Fruit fly (Drosophila melanogaster) whole organism, embryonic: ENCODE results near the gene CG7483.

Experiments used
- CG13624 ChIP-seq: fragments of 200-800 bp; sonication (Bioruptor generic); optimal IDR thresholded peaks from 2 replicates; lab custom pipeline; 2016; ENCODE audit warnings: missing biosample characterization, missing genetic modification characterization
- CG14441 ChIP-seq: fragments of 200-800 bp; sonication (Bioruptor generic); IDR thresholded peaks from 2 replicates; pipeline ENCODE4 v1.3.6; 2022; ENCODE audit warnings: missing biosample characterization, missing genetic modification characterization
- CG15514 ChIP-seq: fragments of 200-800 bp; sonication (Bioruptor generic); optimal IDR thresholded peaks from 3 replicates; lab custom pipeline; 2017; ENCODE audit warnings: missing biosample characterization, missing genetic modification characterization, mild to moderate bottlenecking, moderate library complexity, missing genetic modification reagents
- CG17802 ChIP-seq: fragments of 200-800 bp; sonication (Bioruptor generic); optimal IDR thresholded peaks from 2 replicates; lab custom pipeline; 2018; ENCODE audit warnings: missing biosample characterization, mild to moderate bottlenecking, missing genetic modification characterization, moderate library complexity
- CG2120 ChIP-seq: fragments of 200-800 bp; sonication (Bioruptor generic); optimal IDR thresholded peaks from 3 replicates; lab custom pipeline; 2016; ENCODE audit warnings: missing biosample characterization, missing genetic modification characterization
- CG2202 ChIP-seq: fragments of 200-800 bp; sonication (Bioruptor generic); optimal IDR thresholded peaks from 2 replicates; lab custom pipeline; 2018; ENCODE audit warnings: missing biosample characterization, mild to moderate bottlenecking, missing genetic modification characterization
- CG2712 ChIP-seq: fragments of 200-800 bp; optimal IDR thresholded peaks from 3 replicates; lab custom pipeline; 2019; ENCODE audit warnings: missing biosample characterization, mild to moderate bottlenecking, missing genetic modification characterization, moderate library complexity
- CG30403 ChIP-seq: fragments of 200-800 bp; sonication (Bioruptor generic); optimal IDR thresholded peaks from 3 replicates; lab custom pipeline; 2016; ENCODE audit warnings: missing biosample characterization, missing genetic modification characterization
- CG31224 ChIP-seq: fragments of 200-800 bp; sonication (Bioruptor generic); IDR thresholded peaks from 2 replicates; pipeline ENCODE4 v1.3.6; 2022; ENCODE audit warnings: missing biosample characterization, missing genetic modification characterization
- CG3163 ChIP-seq: fragments of 200-800 bp; sonication (Bioruptor generic); optimal IDR thresholded peaks from 3 replicates; lab custom pipeline; 2016; ENCODE audit warnings: missing biosample characterization, missing genetic modification characterization
- CG7928 ChIP-seq: fragments of 200-800 bp; sonication (Bioruptor generic); optimal IDR thresholded peaks from 2 replicates; lab custom pipeline; 2017; ENCODE audit warnings: missing biosample characterization, mild to moderate bottlenecking, missing genetic modification characterization
- CG8290 ChIP-seq, 3 experiments: fragments of 200-800 bp; sonication (Bioruptor generic); optimal IDR thresholded peaks; 2 replicates each; lab custom pipeline; 2016 to 2019; ENCODE audit warnings: missing biosample characterization in 3 of 3, missing genetic modification characterization in 3 of 3, mild to moderate bottlenecking in 2 of 3, moderate library complexity in 1 of 3
- CG9609 ChIP-seq: fragments of 200-800 bp; sonication (Bioruptor generic); optimal IDR thresholded peaks from 3 replicates; lab custom pipeline; 2016; ENCODE audit warnings: missing biosample characterization, missing genetic modification characterization
- CG9932 ChIP-seq: fragments of 200-800 bp; sonication (Bioruptor generic); IDR thresholded peaks from 2 replicates; pipeline ENCODE4 v1.3.6; 2022; ENCODE audit warnings: missing biosample characterization, missing genetic modification characterization
- CrebB ChIP-seq: fragments of 200-800 bp; sonication (Bioruptor generic); optimal IDR thresholded peaks from 3 replicates; lab custom pipeline; 2018; ENCODE audit warnings: missing biosample characterization, mild to moderate bottlenecking, missing genetic modification characterization
- ERR ChIP-seq: fragments of 200-800 bp; sonication (Bioruptor generic); optimal IDR thresholded peaks from 2 replicates; lab custom pipeline; 2016; ENCODE audit warnings: missing biosample characterization, missing genetic modification characterization
- Fer2 ChIP-seq: fragments of 200-800 bp; sonication (Bioruptor generic); optimal IDR thresholded peaks from 2 replicates; lab custom pipeline; 2018; ENCODE audit warnings: missing biosample characterization, mild to moderate bottlenecking, missing genetic modification characterization, moderate library complexity
- HmgD ChIP-seq: fragments of 200-800 bp; sonication (Bioruptor generic); optimal IDR thresholded peaks from 3 replicates; lab custom pipeline; 2016; ENCODE audit warnings: missing biosample characterization, missing genetic modification characterization
- Kr ChIP-seq: fragments of 200-800 bp; sonication (Bioruptor generic); optimal IDR thresholded peaks from 2 replicates; lab custom pipeline; 2017; ENCODE audit warnings: missing biosample characterization, mild to moderate bottlenecking, missing genetic modification characterization
- Lpt ChIP-seq: fragments of >200 bp; optimal IDR thresholded peaks from 2 replicates; lab custom pipeline; 2018; ENCODE audit warnings: missing biosample characterization, missing genetic modification characterization
- MESR4 ChIP-seq: fragments of 200-800 bp; sonication (Bioruptor generic); optimal IDR thresholded peaks from 2 replicates; lab custom pipeline; 2018; ENCODE audit warnings: missing biosample characterization, mild to moderate bottlenecking, missing genetic modification characterization, moderate library complexity
- Mad ChIP-seq: fragments of 200-800 bp; sonication (Bioruptor generic); optimal IDR thresholded peaks from 2 replicates; lab custom pipeline; 2016; ENCODE audit warnings: missing biosample characterization, missing genetic modification characterization
- Taf1 ChIP-seq: fragments of 200-800 bp; sonication (Bioruptor generic); IDR thresholded peaks from 2 replicates; pipeline ENCODE4 v1.3.6; 2022; ENCODE audit warnings: missing biosample characterization, missing genetic modification characterization
- Trl ChIP-seq, 3 experiments: fragments of >200 bp in 2 of 3; fragments of 200-800 bp in 1 of 3; sonication (Bioruptor generic) in 1 of 3; optimal IDR thresholded peaks; 2 replicates in 1 of 3; 3 replicates in 2 of 3; lab custom pipeline; 2016 to 2017; ENCODE audit warnings: missing biosample characterization in 1 of 3, missing genetic modification characterization in 1 of 3
- YL-1 ChIP-seq: fragments of 200-800 bp; sonication (Bioruptor generic); optimal IDR thresholded peaks from 3 replicates; lab custom pipeline; 2017; ENCODE audit warnings: missing biosample characterization, mild to moderate bottlenecking, missing genetic modification characterization
- amos ChIP-seq: fragments of 200-800 bp; sonication (Bioruptor generic); IDR thresholded peaks from 2 replicates; pipeline ENCODE4 v1.3.6; 2022; ENCODE audit warnings: missing biosample characterization, missing genetic modification characterization; ENCODE audit not compliant: partially characterized antibody
- ap ChIP-seq: fragments of 200-800 bp; sonication (Bioruptor generic); IDR thresholded peaks from 2 replicates; pipeline ENCODE4 v1.3.6; 2022; ENCODE audit warnings: missing biosample characterization, missing genetic modification characterization
- ase ChIP-seq: fragments of 200-800 bp; sonication (Bioruptor generic); IDR thresholded peaks from 3 replicates; pipeline ENCODE4 v1.3.6; 2022; ENCODE audit warnings: missing biosample characterization, missing genetic modification characterization
- bab2 ChIP-seq: fragments of 200-800 bp; sonication (Bioruptor generic); optimal IDR thresholded peaks from 2 replicates; lab custom pipeline; 2016; ENCODE audit warnings: missing biosample characterization, missing genetic modification characterization
- bbx ChIP-seq: fragments of 200-800 bp; sonication (Bioruptor generic); IDR thresholded peaks from 2 replicates; pipeline ENCODE4 v1.3.6; 2022; ENCODE audit warnings: missing biosample characterization, missing genetic modification characterization; ENCODE audit not compliant: partially characterized antibody
- bcd ChIP-seq: fragments of 200-800 bp; sonication (Bioruptor generic); optimal IDR thresholded peaks from 2 replicates; lab custom pipeline; 2017; ENCODE audit warnings: missing biosample characterization, mild to moderate bottlenecking, missing genetic modification characterization
- crp ChIP-seq, 2 experiments: fragments of 200-800 bp; sonication (Bioruptor generic); optimal IDR thresholded peaks; 2 replicates in 1 of 2; 3 replicates in 1 of 2; lab custom pipeline; 2017; ENCODE audit warnings: missing biosample characterization in 2 of 2, missing genetic modification characterization in 2 of 2, mild to moderate bottlenecking in 1 of 2, moderate library complexity in 1 of 2
- danr ChIP-seq: fragments of 200-800 bp; sonication (Bioruptor generic); IDR thresholded peaks from 2 replicates; pipeline ENCODE4 v1.3.6; 2022; ENCODE audit warnings: missing biosample characterization, missing genetic modification characterization
- disco-r ChIP-seq: fragments of 200-800 bp; sonication (Bioruptor generic); optimal IDR thresholded peaks from 2 replicates; lab custom pipeline; 2016; ENCODE audit warnings: missing biosample characterization, missing genetic modification characterization
- dmrt99B ChIP-seq: fragments of 200-800 bp; sonication (Bioruptor generic); optimal IDR thresholded peaks from 2 replicates; lab custom pipeline; 2018; ENCODE audit warnings: missing biosample characterization, mild to moderate bottlenecking, missing genetic modification characterization, moderate library complexity
- dpn ChIP-seq, 2 experiments: fragments of 200-800 bp; sonication (Bioruptor generic); optimal IDR thresholded peaks; 3 replicates each; lab custom pipeline; 2016; ENCODE audit warnings: missing biosample characterization in 2 of 2, missing genetic modification characterization in 2 of 2
- dysf ChIP-seq: fragments of 200-800 bp; sonication (Bioruptor generic); IDR thresholded peaks from 3 replicates; pipeline ENCODE4 v1.3.6; 2022; ENCODE audit warnings: missing biosample characterization, missing genetic modification characterization
- ems ChIP-seq: fragments of 200-800 bp; sonication (Bioruptor generic); optimal IDR thresholded peaks from 3 replicates; lab custom pipeline; 2016; ENCODE audit warnings: missing biosample characterization, missing genetic modification characterization
- gfzf ChIP-seq: fragments of 200-800 bp; sonication (Bioruptor generic); optimal IDR thresholded peaks from 2 replicates; lab custom pipeline; 2016; ENCODE audit warnings: missing biosample characterization, mild to moderate bottlenecking, missing genetic modification characterization, moderate library complexity
- lov ChIP-seq, 2 experiments: fragments of 200-800 bp in 1 of 2; fragments of >200 bp in 1 of 2; sonication (Bioruptor generic) in 1 of 2; IDR thresholded peaks in 1 of 2; optimal IDR thresholded peaks in 1 of 2; 2 replicates in 1 of 2; 3 replicates in 1 of 2; pipeline versions ENCODE4 v1.3.6 to Lab custom; 2017 to 2022; ENCODE audit warnings: missing biosample characterization in 1 of 2, missing genetic modification characterization in 1 of 2
- pnt ChIP-seq: fragments of 200-800 bp; sonication (Bioruptor generic); optimal IDR thresholded peaks from 3 replicates; lab custom pipeline; 2016; ENCODE audit warnings: missing biosample characterization, missing genetic modification characterization
- pum ChIP-seq: fragments of 200-800 bp; sonication (Bioruptor generic); optimal IDR thresholded peaks from 2 replicates; lab custom pipeline; 2016; ENCODE audit warnings: missing biosample characterization, missing genetic modification characterization
- ranshi ChIP-seq: fragments of 200-800 bp; sonication (Bioruptor generic); IDR thresholded peaks from 2 replicates; pipeline ENCODE4 v1.3.6; 2022; ENCODE audit warnings: missing biosample characterization, missing genetic modification characterization
- repo ChIP-seq: fragments of 200-800 bp; sonication (Bioruptor generic); optimal IDR thresholded peaks from 2 replicates; lab custom pipeline; 2016; ENCODE audit warnings: missing biosample characterization, missing genetic modification characterization
- slp2 ChIP-seq: fragments of 200-800 bp; sonication (Bioruptor generic); optimal IDR thresholded peaks from 2 replicates; lab custom pipeline; 2016; ENCODE audit warnings: missing biosample characterization, missing genetic modification characterization
- sug ChIP-seq: fragments of 200-800 bp; optimal IDR thresholded peaks from 2 replicates; lab custom pipeline; 2019; ENCODE audit warnings: missing biosample characterization, mild to moderate bottlenecking, missing genetic modification characterization, moderate library complexity
- trem ChIP-seq: fragments of 200-800 bp; optimal IDR thresholded peaks from 3 replicates; lab custom pipeline; 2019; ENCODE audit warnings: missing biosample characterization, mild to moderate bottlenecking, missing genetic modification characterization, moderate library complexity
- zfh2 ChIP-seq: fragments of 200-800 bp; sonication (Bioruptor generic); optimal IDR thresholded peaks from 2 replicates; lab custom pipeline; 2016; ENCODE audit warnings: missing biosample characterization, missing genetic modification characterization

Gene CG7483

DNA sequence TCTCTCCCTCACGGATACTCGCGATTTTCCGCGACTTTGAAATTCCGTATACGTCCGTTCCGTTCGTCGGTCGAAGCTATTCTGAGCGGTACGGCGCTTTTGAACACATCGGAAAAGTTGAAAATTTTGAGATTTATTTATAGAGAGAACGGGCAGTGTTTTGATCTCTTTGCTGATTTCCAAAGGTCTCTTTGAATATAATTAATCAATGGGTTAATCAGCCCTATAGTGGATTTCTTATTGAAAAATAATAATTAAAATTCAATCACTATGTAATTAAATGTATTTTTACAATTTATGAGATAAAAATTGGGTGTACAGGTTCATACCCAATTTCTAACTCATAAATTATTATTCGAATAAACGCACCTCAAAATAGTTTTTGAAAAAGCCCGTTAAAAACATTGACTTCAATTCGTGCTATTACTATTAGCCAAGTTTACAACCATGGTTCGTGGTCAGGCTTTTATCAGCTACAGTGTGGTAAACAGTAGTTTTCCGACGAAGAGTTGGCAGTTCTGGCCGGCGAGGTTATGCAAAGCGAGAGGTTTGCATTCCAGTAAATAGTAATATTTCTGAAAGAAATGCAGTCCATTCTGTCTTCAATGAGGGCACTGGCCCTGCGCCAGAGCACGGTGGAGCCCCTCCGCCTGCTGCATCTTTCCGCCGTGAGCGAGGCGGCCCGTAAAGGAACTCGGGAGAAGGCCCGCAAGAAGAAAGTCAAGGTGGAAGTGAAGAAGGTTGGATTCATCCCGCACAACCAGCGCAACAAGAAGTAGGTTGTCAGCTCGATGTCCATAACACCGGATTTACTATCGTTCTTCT lies 11.9 kb upstream of the CG7483 start, which contains the start of the genes CG9626 and mRpL1 (continued):
- TF ChIP-seq dysf (GFP tag; lab: Robert Waterston, UW) (no peak), CG3163 (peak; percentile 54), Kr (GFP tag; lab: Kevin White, UChicago) (no peak), ap (GFP tag; lab: Robert Waterston, UW) (no peak), repo (GFP tag; lab: Kevin White, UChicago) (no peak), trem (tag; lab: Kevin White, UChicago) (peak; percentile 100), Mad (peak; percentile 15), CG31224 (no peak), CG13624 (GFP tag; lab: Kevin White, UChicago) (peak; percentile 42), CG17802 (tag; lab: Kevin White, UChicago) (peak; percentile 7), bbx (GFP tag; lab: Robert Waterston, UW) (peak; percentile 47), CG7928 (GFP tag; lab: Kevin White, UChicago) (peak; percentile 19), bcd (GFP tag; lab: Kevin White, UChicago) (no peak), zfh2 (GFP tag; lab: Kevin White, UChicago) (peak; percentile 47), gfzf (peak; percentile 63), CG2712 (no peak), CG15514 (GFP tag; lab: Kevin White, UChicago) (peak; percentile 87), danr (GFP tag; lab: Robert Waterston, UW) (no peak), Fer2 (tag; lab: Kevin White, UChicago) (no peak), disco-r (no peak), YL-1 (GFP tag; lab: Kevin White, UChicago) (peak; percentile 79), sug (tag; lab: Kevin White, UChicago) (peak; percentile 46), slp2 (GFP tag; lab: Kevin White, UChicago) (no peak), MESR4 (GFP tag; lab: Kevin White, UChicago) (peak; percentile 78), CG30403 (peak; percentile 12), ase (no peak), dpn (GFP tag; optimal IDR thresholded peaks at IDR 0.05; lab: Kevin White, UChicago) (peak in 1 of 2 experiments; percentile 43), lov (optimal IDR thresholded peaks at IDR 0.05; lab: Kevin White, UChicago) (no peak), lov (GFP tag; IDR thresholded peaks at IDR 0.05; lab: Robert Waterston, UW) (no peak), CrebB (peak; percentile 19), ems (no peak), Trl (optimal IDR thresholded peaks at IDR 0.05; lab: Kevin White, UChicago) (no peak), Trl (GFP tag; optimal IDR thresholded peaks at IDR 0.05; lab: Kevin White, UChicago) (no peak), CG9932 (GFP tag; lab: Robert Waterston, UW) (peak; percentile 28; the same call in 1 of the 2 replicates), CG14441 (GFP tag; lab: Robert Waterston, UW) (no peak), crp (GFP tag; optimal IDR thresholded peaks at IDR 0.05; lab: Kevin White, UChicago) (peak in 1 of 2 experiments; percentile 16), amos (GFP tag; lab: Robert Waterston, UW) (peak; percentile 35; the same call in 1 of the 2 replicates), CG8290 (GFP tag; optimal IDR thresholded peaks at IDR 0.05; lab: Kevin White, UChicago) (peak; percentile 2), CG8290 (tag; optimal IDR thresholded peaks at IDR 0.05; lab: Kevin White, UChicago) (peak in 1 of 2 experiments; percentile 79), ranshi (GFP tag; lab: Robert Waterston, UW) (0 out of 2 replicates have a peak, but pooled peaks have one; percentile 35), CG2202 (no peak), Taf1 (GFP tag; lab: Robert Waterston, UW) (no peak), pnt (GFP tag; lab: Kevin White, UChicago) (no peak), HmgD (peak; percentile 43), ERR (GFP tag; lab: Kevin White, UChicago) (peak; percentile 16), dmrt99B (tag; lab: Kevin White, UChicago) (no peak), pum (GFP tag; lab: Kevin White, UChicago) (peak; percentile 1), Lpt (no peak), bab2 (GFP tag; lab: Kevin White, UChicago) (no peak), CG9609 (GFP tag; lab: Kevin White, UChicago) (peak; percentile 10), CG2120 (GFP tag; lab: Kevin White, UChicago) (peak; percentile 49)
